Fruit fly (Drosophila melanogaster) whole organism, embryonic: Measurements from ENCODE around the gene Zif.

Experiments used
- Atf-2 ChIP-seq: fragments of 200-800 bp; sonication (Bioruptor generic); optimal IDR thresholded peaks from 2 replicates; lab custom pipeline; 2016; ENCODE audit warnings: missing biosample characterization, missing genetic modification characterization
- Blimp-1 ChIP-seq: fragments of 200-800 bp; sonication (Bioruptor generic); optimal IDR thresholded peaks from 3 replicates; lab custom pipeline; 2018; ENCODE audit warnings: missing biosample characterization, missing genetic modification characterization, mild to moderate bottlenecking, moderate library complexity, missing genetic modification reagents
- CG1024 ChIP-seq: fragments of 200-800 bp; sonication (Bioruptor generic); IDR thresholded peaks from 2 replicates; pipeline ENCODE4 v1.3.6; 2022; ENCODE audit warnings: missing biosample characterization, missing genetic modification characterization
- CG10431 ChIP-seq: fragments of 200-800 bp; sonication (Bioruptor generic); optimal IDR thresholded peaks from 3 replicates; lab custom pipeline; 2018; ENCODE audit warnings: missing biosample characterization, mild to moderate bottlenecking, missing genetic modification characterization
- CG10565 ChIP-seq: fragments of 200-800 bp; sonication (Bioruptor generic); optimal IDR thresholded peaks from 3 replicates; lab custom pipeline; 2016; ENCODE audit warnings: missing biosample characterization, mild to moderate bottlenecking, missing genetic modification characterization
- CG11085 ChIP-seq: fragments of 200-800 bp; sonication (Bioruptor generic); IDR thresholded peaks from 2 replicates; pipeline ENCODE4 v1.3.6; 2022; ENCODE audit warnings: missing biosample characterization, missing genetic modification characterization
- CG11398 ChIP-seq: fragments of 200-800 bp; sonication (Bioruptor generic); optimal IDR thresholded peaks from 2 replicates; lab custom pipeline; 2016; ENCODE audit warnings: missing biosample characterization, missing genetic modification characterization
- CG11456 ChIP-seq: fragments of 200-800 bp; sonication (Bioruptor generic); IDR thresholded peaks from 3 replicates; pipeline ENCODE4 v1.3.6; 2022; ENCODE audit warnings: missing biosample characterization, missing genetic modification characterization
- CG12744 ChIP-seq: fragments of 200-800 bp; sonication (Bioruptor generic); optimal IDR thresholded peaks from 2 replicates; lab custom pipeline; 2016; ENCODE audit warnings: missing biosample characterization, missing genetic modification characterization
- CG13775 ChIP-seq: fragments of 200-800 bp; sonication (Bioruptor generic); optimal IDR thresholded peaks from 3 replicates; lab custom pipeline; 2017; ENCODE audit warnings: missing biosample characterization, mild to moderate bottlenecking, missing genetic modification characterization
- CG18011 ChIP-seq: fragments of 200-800 bp; sonication (Bioruptor generic); optimal IDR thresholded peaks from 2 replicates; lab custom pipeline; 2017; ENCODE audit warnings: missing biosample characterization, missing genetic modification characterization, mild to moderate bottlenecking, moderate library complexity, missing genotype
- CG2202 ChIP-seq: fragments of 200-800 bp; sonication (Bioruptor generic); optimal IDR thresholded peaks from 2 replicates; lab custom pipeline; 2018; ENCODE audit warnings: missing biosample characterization, mild to moderate bottlenecking, missing genetic modification characterization
- CG42726 ChIP-seq: fragments of 200-800 bp; sonication (Bioruptor generic); IDR thresholded peaks from 2 replicates; pipeline ENCODE4 v1.3.6; 2022; ENCODE audit warnings: missing biosample characterization, missing genetic modification characterization; ENCODE audit not compliant: partially characterized antibody
- CG9215 ChIP-seq: fragments of 200-800 bp; sonication (Bioruptor generic); IDR thresholded peaks from 2 replicates; pipeline ENCODE4 v1.3.6; 2022; ENCODE audit warnings: missing biosample characterization, missing genetic modification characterization
- CG9609 ChIP-seq: fragments of 200-800 bp; sonication (Bioruptor generic); optimal IDR thresholded peaks from 3 replicates; lab custom pipeline; 2016; ENCODE audit warnings: missing biosample characterization, missing genetic modification characterization
- CG9817 ChIP-seq: fragments of 200-800 bp; sonication (Bioruptor generic); optimal IDR thresholded peaks from 2 replicates; lab custom pipeline; 2018; ENCODE audit warnings: missing biosample characterization, mild to moderate bottlenecking, missing genetic modification characterization, moderate library complexity
- CG9932 ChIP-seq: fragments of 200-800 bp; sonication (Bioruptor generic); IDR thresholded peaks from 2 replicates; pipeline ENCODE4 v1.3.6; 2022; ENCODE audit warnings: missing biosample characterization, missing genetic modification characterization
- D ChIP-seq, 2 experiments: fragments of 200-800 bp in 1 of 2; fragments of >200 bp in 1 of 2; sonication (Bioruptor generic) in 1 of 2; optimal IDR thresholded peaks; 2 replicates in 1 of 2; 3 replicates in 1 of 2; lab custom pipeline; 2017; ENCODE audit warnings: mild to moderate bottlenecking in 1 of 2, missing biosample characterization in 1 of 2, missing genetic modification characterization in 1 of 2, missing genetic modification reagents in 1 of 2
- Deaf1 ChIP-seq: fragments of 200-800 bp; optimal IDR thresholded peaks from 3 replicates; lab custom pipeline; 2019; ENCODE audit warnings: missing biosample characterization, mild to moderate bottlenecking, missing genetic modification characterization, moderate library complexity
- Doc3 ChIP-seq: fragments of 200-800 bp; sonication (Bioruptor generic); IDR thresholded peaks from 3 replicates; pipeline ENCODE4 v1.3.6; 2022; ENCODE audit warnings: missing biosample characterization, missing genetic modification characterization; ENCODE audit not compliant: partially characterized antibody
- Jarid2 ChIP-seq: fragments of 200-800 bp; sonication (Bioruptor generic); optimal IDR thresholded peaks from 3 replicates; lab custom pipeline; 2017; ENCODE audit warnings: mild to moderate bottlenecking, missing biosample characterization, missing genetic modification reagents, missing genetic modification characterization
- Mes4 ChIP-seq: fragments of 200-800 bp; sonication (Bioruptor generic); optimal IDR thresholded peaks from 2 replicates; lab custom pipeline; 2016; ENCODE audit warnings: missing biosample characterization, missing genetic modification characterization
- Oaz ChIP-seq: fragments of 200-800 bp; sonication (Bioruptor generic); IDR thresholded peaks from 2 replicates; pipeline ENCODE4 v1.3.6; 2022; ENCODE audit warnings: missing biosample characterization, missing genetic modification characterization
- Oli ChIP-seq: fragments of 200-800 bp; sonication (Bioruptor generic); optimal IDR thresholded peaks from 2 replicates; lab custom pipeline; 2018; ENCODE audit warnings: missing biosample characterization, mild to moderate bottlenecking, missing genetic modification characterization, moderate library complexity
- Pdp1 ChIP-seq, 2 experiments: fragments of 200-800 bp; sonication (Bioruptor generic); optimal IDR thresholded peaks; 3 replicates each; lab custom pipeline; 2016; ENCODE audit warnings: missing biosample characterization in 2 of 2, missing genetic modification characterization in 2 of 2, mild to moderate bottlenecking in 1 of 2, moderate library complexity in 1 of 2
- Side ChIP-seq: fragments of 200-800 bp; sonication (Bioruptor generic); optimal IDR thresholded peaks from 2 replicates; lab custom pipeline; 2016; ENCODE audit warnings: missing biosample characterization, missing genetic modification characterization
- Spps ChIP-seq: fragments of 200-800 bp; sonication (Bioruptor generic); optimal IDR thresholded peaks from 2 replicates; lab custom pipeline; 2018; ENCODE audit warnings: missing biosample characterization, mild to moderate bottlenecking, missing genetic modification characterization
- Stat92E ChIP-seq, 3 experiments: fragments of >200 bp in 2 of 3; fragments of 200-800 bp in 1 of 3; sonication (Bioruptor generic) in 1 of 3; optimal IDR thresholded peaks; 2 replicates each; lab custom pipeline; 2017 to 2019; ENCODE audit warnings: missing biosample characterization in 3 of 3, missing genetic modification characterization in 3 of 3, mild to moderate bottlenecking in 1 of 3, moderate library complexity in 1 of 3
- amos ChIP-seq: fragments of 200-800 bp; sonication (Bioruptor generic); IDR thresholded peaks from 2 replicates; pipeline ENCODE4 v1.3.6; 2022; ENCODE audit warnings: missing biosample characterization, missing genetic modification characterization; ENCODE audit not compliant: partially characterized antibody
- ase ChIP-seq: fragments of 200-800 bp; sonication (Bioruptor generic); IDR thresholded peaks from 3 replicates; pipeline ENCODE4 v1.3.6; 2022; ENCODE audit warnings: missing biosample characterization, missing genetic modification characterization
- bigmax ChIP-seq: fragments of 200-800 bp; sonication (Bioruptor generic); optimal IDR thresholded peaks from 2 replicates; lab custom pipeline; 2018; ENCODE audit warnings: missing biosample characterization, mild to moderate bottlenecking, missing genetic modification characterization
- cad ChIP-seq: fragments of >200 bp; optimal IDR thresholded peaks from 2 replicates; lab custom pipeline; 2017; ENCODE audit warnings: missing biosample characterization, missing genetic modification characterization
- chif ChIP-seq, 2 experiments: fragments of 200-800 bp; sonication (Bioruptor generic); optimal IDR thresholded peaks; 3 replicates each; lab custom pipeline; 2016; ENCODE audit warnings: missing biosample characterization in 2 of 2, missing genetic modification characterization in 2 of 2
- croc ChIP-seq: fragments of 200-800 bp; sonication (Bioruptor generic); conservative IDR thresholded peaks from 3 replicates; pipeline ENCODE4 v1.3.6; 2022; ENCODE audit warnings: missing biosample characterization, missing genetic modification characterization
- danr ChIP-seq: fragments of 200-800 bp; sonication (Bioruptor generic); IDR thresholded peaks from 2 replicates; pipeline ENCODE4 v1.3.6; 2022; ENCODE audit warnings: missing biosample characterization, missing genetic modification characterization
- dimm ChIP-seq: fragments of 200-800 bp; sonication (Bioruptor generic); IDR thresholded peaks from 2 replicates; pipeline ENCODE4 v1.3.6; 2022; ENCODE audit warnings: missing biosample characterization, missing genetic modification characterization
- dysf ChIP-seq: fragments of 200-800 bp; sonication (Bioruptor generic); IDR thresholded peaks from 3 replicates; pipeline ENCODE4 v1.3.6; 2022; ENCODE audit warnings: missing biosample characterization, missing genetic modification characterization
- exex ChIP-seq: fragments of 200-800 bp; sonication (Bioruptor generic); optimal IDR thresholded peaks from 4 replicates; lab custom pipeline; 2018; ENCODE audit warnings: missing biosample characterization, mild to moderate bottlenecking, missing genetic modification characterization, moderate library complexity
- fru ChIP-seq: fragments of >200 bp; optimal IDR thresholded peaks from 2 replicates; lab custom pipeline; 2017
- ftz-f1 ChIP-seq: fragments of 200-800 bp; sonication (Bioruptor generic); optimal IDR thresholded peaks from 2 replicates; lab custom pipeline; 2016; ENCODE audit warnings: missing biosample characterization, missing genetic modification characterization
- gfzf ChIP-seq: fragments of 200-800 bp; sonication (Bioruptor generic); optimal IDR thresholded peaks from 2 replicates; lab custom pipeline; 2016; ENCODE audit warnings: missing biosample characterization, mild to moderate bottlenecking, missing genetic modification characterization, moderate library complexity
- her ChIP-seq: fragments of 200-800 bp; sonication (Bioruptor generic); optimal IDR thresholded peaks from 2 replicates; lab custom pipeline; 2016; ENCODE audit warnings: missing biosample characterization, missing genetic modification characterization
- hth ChIP-seq: fragments of >200 bp; optimal IDR thresholded peaks from 2 replicates; lab custom pipeline; 2017; ENCODE audit warnings: inconsistent platforms
- kay ChIP-seq: fragments of 200-800 bp; sonication (Bioruptor generic); optimal IDR thresholded peaks from 2 replicates; lab custom pipeline; 2016; ENCODE audit warnings: missing biosample characterization, missing genetic modification characterization
- lilli ChIP-seq: fragments of 200-800 bp; sonication (Bioruptor generic); optimal IDR thresholded peaks from 3 replicates; lab custom pipeline; 2016; ENCODE audit warnings: missing biosample characterization, missing genetic modification characterization
- ro ChIP-seq: fragments of 200-800 bp; sonication (Bioruptor generic); IDR thresholded peaks from 2 replicates; pipeline ENCODE4 v1.3.6; 2022; ENCODE audit warnings: missing biosample characterization, missing genetic modification characterization
- sisA ChIP-seq: fragments of 200-800 bp; sonication (Bioruptor generic); IDR thresholded peaks from 2 replicates; pipeline ENCODE4 v1.3.6; 2022; ENCODE audit warnings: missing biosample characterization, missing genetic modification characterization
- sqz ChIP-seq: fragments of 200-800 bp; sonication (Bioruptor generic); optimal IDR thresholded peaks from 3 replicates; lab custom pipeline; 2018; ENCODE audit warnings: missing biosample characterization, mild to moderate bottlenecking, missing genetic modification characterization
- wek ChIP-seq: fragments of 200-800 bp; sonication (Bioruptor generic); optimal IDR thresholded peaks from 3 replicates; lab custom pipeline; 2018; ENCODE audit warnings: missing biosample characterization, mild to moderate bottlenecking, missing genetic modification characterization, moderate library complexity
- zf30C ChIP-seq: fragments of 200-800 bp; sonication (Bioruptor generic); optimal IDR thresholded peaks from 3 replicates; lab custom pipeline; 2018; ENCODE audit warnings: missing biosample characterization, mild to moderate bottlenecking, missing genetic modification characterization

The Zif gene

dm6 chr3R:6467646-6468350, 10.9 kb downstream of the Zif start (continued):
- TF ChIP-seq CG11085 (GFP tag; lab: Robert Waterston, UW) (no peak), amos (no peak), Oaz (GFP tag; lab: Robert Waterston, UW) (no peak), CG18011 (no peak), CG9215 (GFP tag; lab: Robert Waterston, UW) (no peak), exex (tag; lab: Kevin White, UChicago) (no peak), Deaf1 (no peak), Atf-2 (GFP tag; lab: Kevin White, UChicago) (peak; percentile 9), chif (GFP tag; optimal IDR thresholded peaks at IDR 0.05; lab: Kevin White, UChicago) (peak in 1 of 2 experiments; percentile 58), ro (no peak), sisA (GFP tag; lab: Robert Waterston, UW) (no peak), Doc3 (GFP tag; lab: Robert Waterston, UW) (no peak), her (GFP tag; lab: Kevin White, UChicago) (no peak), fru (lab: Kevin White, UChicago) (no peak), Mes4 (GFP tag; lab: Kevin White, UChicago) (peak; percentile 36), Side (GFP tag; lab: Kevin White, UChicago) (no peak), dimm (peak; percentile 9; the same call in 1 of the 2 replicates), Blimp-1 (GFP tag; lab: Kevin White, UChicago) (peak; percentile 10), Pdp1 (GFP tag; optimal IDR thresholded peaks at IDR 0.05; lab: Kevin White, UChicago) (peak in 1 of 2 experiments; percentile 51), CG12744 (no peak), CG2202 (tag; lab: Kevin White, UChicago) (peak; percentile 44), kay (GFP tag; lab: Kevin White, UChicago) (peak; percentile 7), croc (GFP tag; lab: Robert Waterston, UW) (peak; percentile 15; the same call in 1 of the 3 replicates), CG11456 (GFP tag; lab: Robert Waterston, UW) (no peak), CG9932 (GFP tag; lab: Robert Waterston, UW) (no peak), gfzf (GFP tag; lab: Kevin White, UChicago) (no peak), Oli (tag; lab: Kevin White, UChicago) (peak; percentile 77), D (optimal IDR thresholded peaks at IDR 0.05; lab: Kevin White, UChicago) (no peak), D (GFP tag; optimal IDR thresholded peaks at IDR 0.05; lab: Kevin White, UChicago) (no peak), wek (GFP tag; lab: Kevin White, UChicago) (no peak), CG10431 (GFP tag; lab: Kevin White, UChicago) (peak; percentile 36), CG9609 (GFP tag; lab: Kevin White, UChicago) (no peak), Stat92E (GFP tag; optimal IDR thresholded peaks at IDR 0.05; lab: Kevin White, UChicago) (peak in 1 of 3 experiments; percentile 7), CG1024 (GFP tag; lab: Robert Waterston, UW) (no peak), ftz-f1 (GFP tag; lab: Kevin White, UChicago) (no peak), zf30C (GFP tag; lab: Kevin White, UChicago) (no peak), Spps (tag; lab: Kevin White, UChicago) (no peak), CG11398 (GFP tag; lab: Kevin White, UChicago) (peak; percentile 23), danr (GFP tag; lab: Robert Waterston, UW) (no peak), lilli (GFP tag; lab: Kevin White, UChicago) (peak; percentile 41), CG13775 (GFP tag; lab: Kevin White, UChicago) (peak; percentile 31), Jarid2 (GFP tag; lab: Kevin White, UChicago) (no peak), cad (GFP tag; lab: Kevin White, UChicago) (no peak), hth (no peak), dysf (GFP tag; lab: Robert Waterston, UW) (no peak), ase (GFP tag; lab: Robert Waterston, UW) (no peak), CG42726 (GFP tag; lab: Robert Waterston, UW) (no peak), CG10565 (GFP tag; lab: Kevin White, UChicago) (no peak), CG9817 (tag; lab: Kevin White, UChicago) (peak; percentile 51), sqz (GFP tag; lab: Kevin White, UChicago) (no peak), bigmax (GFP tag; lab: Kevin White, UChicago) (no peak)
